Fruit fly (Drosophila melanogaster) whole organism, embryonic: ENCODE data around the gene His3.3A.
A peak's percentile ranks its signal among the peaks of the same experiment; 100 is the strongest.

Experiments
- B-H2 ChIP-seq: fragments of 200-800 bp; sonication (Bioruptor generic); optimal IDR thresholded peaks from 2 replicates; lab custom pipeline; 2018; ENCODE audit warnings: missing biosample characterization, mild to moderate bottlenecking, missing genetic modification characterization
- CG14441 ChIP-seq: fragments of 200-800 bp; sonication (Bioruptor generic); IDR thresholded peaks from 2 replicates; pipeline ENCODE4 v1.3.6; 2022; ENCODE audit warnings: missing biosample characterization, missing genetic modification characterization
- CG18764 ChIP-seq: fragments of 200-800 bp; sonication (Bioruptor generic); optimal IDR thresholded peaks from 3 replicates; lab custom pipeline; 2016; ENCODE audit warnings: missing biosample characterization, missing genetic modification characterization
- CG2120 ChIP-seq: fragments of 200-800 bp; sonication (Bioruptor generic); optimal IDR thresholded peaks from 3 replicates; lab custom pipeline; 2016; ENCODE audit warnings: missing biosample characterization, missing genetic modification characterization
- CG6175 ChIP-seq: fragments of 200-800 bp; sonication (Bioruptor generic); IDR thresholded peaks from 3 replicates; pipeline ENCODE4 v1.3.6; 2022; ENCODE audit warnings: missing biosample characterization, missing genetic modification characterization
- Dad ChIP-seq: fragments of 200-800 bp; sonication (Bioruptor generic); optimal IDR thresholded peaks from 3 replicates; lab custom pipeline; 2016; ENCODE audit warnings: missing biosample characterization, missing genetic modification characterization
- Hr39 ChIP-seq: fragments of >200 bp; optimal IDR thresholded peaks from 2 replicates; lab custom pipeline; 2017
- Lhr ChIP-seq: fragments of 200-800 bp; sonication (Bioruptor generic); optimal IDR thresholded peaks from 3 replicates; lab custom pipeline; 2017; ENCODE audit warnings: mild to moderate bottlenecking, missing biosample characterization, missing genetic modification reagents, missing genetic modification characterization
- Poxn ChIP-seq: fragments of 200-800 bp; sonication (Bioruptor generic); IDR thresholded peaks from 2 replicates; pipeline ENCODE4 v1.3.6; 2022; ENCODE audit warnings: missing biosample characterization, missing genetic modification characterization
- cwo ChIP-seq: fragments of 200-800 bp; sonication (Bioruptor generic); optimal IDR thresholded peaks from 3 replicates; lab custom pipeline; 2017; ENCODE audit warnings: missing biosample characterization, missing genetic modification characterization, mild to moderate bottlenecking, moderate library complexity, missing genetic modification reagents
- hbn ChIP-seq: fragments of 200-800 bp; sonication (Bioruptor generic); IDR thresholded peaks from 2 replicates; pipeline ENCODE4 v1.3.6; 2022; ENCODE audit warnings: missing biosample characterization, missing genetic modification characterization; ENCODE audit not compliant: partially characterized antibody
- psq ChIP-seq: fragments of 200-800 bp; sonication (Bioruptor generic); optimal IDR thresholded peaks from 2 replicates; lab custom pipeline; 2017; ENCODE audit warnings: missing biosample characterization, missing genetic modification characterization

DNA sequence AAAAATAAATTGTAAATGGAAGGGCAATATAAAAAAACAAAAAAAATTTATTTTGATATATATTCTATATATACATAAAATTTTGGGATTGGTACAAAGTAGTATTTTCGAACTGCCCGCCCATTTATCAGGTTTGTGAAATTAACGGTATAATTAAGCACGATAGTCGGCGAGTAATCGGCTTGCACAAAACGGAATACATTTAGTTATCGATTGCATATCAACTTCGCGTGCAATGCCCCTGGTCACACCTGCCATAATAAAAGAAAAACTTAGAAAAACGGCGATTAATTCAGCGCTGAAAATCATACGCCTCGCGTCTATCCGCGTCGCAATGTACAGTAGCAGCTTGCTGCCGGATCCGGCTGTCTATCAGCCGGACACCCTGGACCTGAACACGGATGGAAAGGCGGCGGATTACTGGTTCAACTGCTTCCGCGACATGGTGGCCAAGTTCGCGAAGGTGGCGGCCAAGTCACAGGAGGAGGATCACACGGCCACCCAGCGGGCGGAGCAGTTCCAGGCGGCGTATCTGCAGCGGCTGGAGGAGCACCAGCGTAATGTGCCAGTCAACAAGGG is 39.0 kb downstream of the His3.3A start, which contains the start of gene CG5828:
- TF ChIP-seq psq (no peak), CG6175 (GFP tag; lab: Robert Waterston, UW) (no peak), CG2120 (GFP tag; lab: Kevin White, UChicago) (no peak), B-H2 (GFP tag; lab: Kevin White, UChicago) (no peak), Hr39 (lab: Kevin White, UChicago) (no peak), Lhr (no peak), Poxn (no peak), CG18764 (GFP tag; lab: Kevin White, UChicago) (no peak), cwo (no peak), Dad (GFP tag; lab: Kevin White, UChicago) (no peak), CG14441 (GFP tag; lab: Robert Waterston, UW) (no peak), hbn (peak; percentile 37; the same call in 1 of the 2 replicates)
